Worm (Caenorhabditis elegans): ENCODE measurements around the gene abts-3.

The abts-3 gene

ce11 chrII:6139484-6139883, 6.8 kb downstream of the abts-3 start:
- TF ChIP-seq ces-1 (GFP tag; optimal IDR thresholded peaks at IDR 0.05) = peak; percentile 69
- TF ChIP-seq hlh-1 (tag; optimal IDR thresholded peaks at IDR 0.05) = no peak

ce11 chrII:6142539-6142938, 9.8 kb downstream of the abts-3 start:
- TF ChIP-seq ces-1 (GFP tag; optimal IDR thresholded peaks at IDR 0.05) = peak; percentile 52
- no peak for TF ChIP-seq pha-4 (tag; optimal IDR thresholded peaks at IDR 0.05)
- TF ChIP-seq mls-2 (tag; optimal IDR thresholded peaks at IDR 0.05) = no peak
- no peak for TF ChIP-seq tbx-8 (GFP tag; optimal IDR thresholded peaks at IDR 0.05)
- TF ChIP-seq nhr-28 (tag; optimal IDR thresholded peaks at IDR 0.05) = no peak

- TF ChIP-seq mab-5 (tag; optimal IDR thresholded peaks at IDR 0.05) = no peak
- no peak for TF ChIP-seq unc-62 (GFP tag; optimal IDR thresholded peaks at IDR 0.05)
- no peak for TF ChIP-seq nhr-237 (tag; optimal IDR thresholded peaks at IDR 0.05)
- TF ChIP-seq sptf-1 (tag; optimal IDR thresholded peaks at IDR 0.05) = no peak
- TF ChIP-seq hlh-1 (tag; optimal IDR thresholded peaks at IDR 0.05) = no peak
- TF ChIP-seq unc-120 (tag; optimal IDR thresholded peaks at IDR 0.05; ENCODE audit: poor library complexity, severe bottlenecking) = no peak
- TF ChIP-seq bed-3 (GFP tag; optimal IDR thresholded peaks at IDR 0.05) = no peak
- TF ChIP-seq drap-1 (GFP tag; optimal IDR thresholded peaks at IDR 0.05) = no peak
- no peak for TF ChIP-seq tbx-8 (GFP tag; optimal IDR thresholded peaks at IDR 0.05)
- no peak for TF ChIP-seq mls-2 (tag; optimal IDR thresholded peaks at IDR 0.05)
- TF ChIP-seq sem-2 (GFP tag; optimal IDR thresholded peaks at IDR 0.05) = no peak
- no peak for TF ChIP-seq ces-1 (GFP tag; optimal IDR thresholded peaks at IDR 0.05)
- no peak for TF ChIP-seq ceh-83 (GFP tag; optimal IDR thresholded peaks at IDR 0.05)
- TF ChIP-seq nhr-76 (tag; optimal IDR thresholded peaks at IDR 0.05) = no peak
- TF ChIP-seq snpc-4 (tag; optimal IDR thresholded peaks at IDR 0.05) = no peak
- TF ChIP-seq nhr-28 (tag; optimal IDR thresholded peaks at IDR 0.05) = no peak
- TF ChIP-seq elt-3 (tag; optimal IDR thresholded peaks at IDR 0.05) = no peak
Measured at ce11 chrII:6147131-6147530, 14.4 kb downstream of the abts-3 start.

- TF ChIP-seq ces-1 (GFP tag; optimal IDR thresholded peaks at IDR 0.05) (peak; percentile 92), lin-13 (tag; optimal IDR thresholded peaks at IDR 0.05) (no peak)
Measured at ce11 chrII:6148369-6148768, 15.7 kb downstream of the abts-3 start.

ce11 chrII:6149434-6149833, 16.7 kb downstream of the abts-3 start:
- TF ChIP-seq mls-2 (tag; optimal IDR thresholded peaks at IDR 0.05) = peak; percentile 13
- peak; percentile 63 for TF ChIP-seq ces-1 (GFP tag; optimal IDR thresholded peaks at IDR 0.05)
- TF ChIP-seq elt-3 (tag; optimal IDR thresholded peaks at IDR 0.05) = no peak

ce11 chrII:6158111-6158510, 25.4 kb downstream of the abts-3 start:
- TF ChIP-seq sem-2 (GFP tag; optimal IDR thresholded peaks at IDR 0.05) = no peak
- no peak for TF ChIP-seq M03D4.4 (tag; optimal IDR thresholded peaks at IDR 0.05)
- no peak for TF ChIP-seq lin-32 (GFP tag; optimal IDR thresholded peaks at IDR 0.05)
- TF ChIP-seq tbx-8 (GFP tag; optimal IDR thresholded peaks at IDR 0.05) = no peak

- TF ChIP-seq mab-5 (tag; optimal IDR thresholded peaks at IDR 0.05) = no peak
- no peak for TF ChIP-seq ceh-39 (tag; optimal IDR thresholded peaks at IDR 0.05)
- TF ChIP-seq lsy-2 (tag; optimal IDR thresholded peaks at IDR 0.05) = no peak
- TF ChIP-seq elt-3 (tag; optimal IDR thresholded peaks at IDR 0.05) = no peak
- no peak for TF ChIP-seq unc-120 (tag; optimal IDR thresholded peaks at IDR 0.05; ENCODE audit: poor library complexity, severe bottlenecking)
- TF ChIP-seq mep-1 (tag; optimal IDR thresholded peaks at IDR 0.05) = no peak
- no peak for TF ChIP-seq drap-1 (GFP tag; optimal IDR thresholded peaks at IDR 0.05)
- no peak for TF ChIP-seq tbx-8 (GFP tag; optimal IDR thresholded peaks at IDR 0.05)
- no peak for TF ChIP-seq sptf-1 (tag; optimal IDR thresholded peaks at IDR 0.05)
- TF ChIP-seq snpc-4 (tag; optimal IDR thresholded peaks at IDR 0.05) = no peak
- no peak for TF ChIP-seq nhr-76 (tag; optimal IDR thresholded peaks at IDR 0.05)
- TF ChIP-seq nhr-28 (tag; optimal IDR thresholded peaks at IDR 0.05) = no peak
- no peak for TF ChIP-seq mls-2 (tag; optimal IDR thresholded peaks at IDR 0.05)
- TF ChIP-seq lin-32 (GFP tag; optimal IDR thresholded peaks at IDR 0.05) = no peak
- no peak for TF ChIP-seq M03D4.4 (tag; optimal IDR thresholded peaks at IDR 0.05)
- TF ChIP-seq ceh-83 (GFP tag; optimal IDR thresholded peaks at IDR 0.05) = no peak
- TF ChIP-seq unc-62 (GFP tag; optimal IDR thresholded peaks at IDR 0.05) = no peak
- no peak for TF ChIP-seq elt-1 (tag; optimal IDR thresholded peaks at IDR 0.05; ENCODE audit: borderline replicate concordance, insufficient read depth)
Measured at ce11 chrII:6160994-6161393, 28.3 kb downstream of the abts-3 start, which contains the start of gene exp-1. Gene exp-1 (minus strand): TSS chrII:6161094.
